Fruit fly (Drosophila melanogaster) whole organism, embryonic: Measurements from ENCODE around the gene Cyp28c1.

Experiments used
- Ada2b ChIP-seq: fragments of 200-800 bp; sonication (Bioruptor generic); IDR thresholded peaks from 2 replicates; pipeline ENCODE4 v1.3.6; 2022; ENCODE audit warnings: missing biosample characterization, missing genetic modification characterization
- Adf1 ChIP-seq: fragments of 200-800 bp; sonication (Bioruptor generic); IDR thresholded peaks from 2 replicates; pipeline ENCODE4 v1.3.6; 2022; ENCODE audit warnings: missing biosample characterization, missing genetic modification characterization
- CG12744 ChIP-seq: fragments of 200-800 bp; sonication (Bioruptor generic); optimal IDR thresholded peaks from 2 replicates; lab custom pipeline; 2016; ENCODE audit warnings: missing biosample characterization, missing genetic modification characterization
- CG13123 ChIP-seq: fragments of 200-800 bp; sonication (Bioruptor generic); optimal IDR thresholded peaks from 2 replicates; lab custom pipeline; 2016; ENCODE audit warnings: missing biosample characterization, missing genetic modification characterization
- CG16779 ChIP-seq: fragments of 200-800 bp; sonication (Bioruptor generic); IDR thresholded peaks from 2 replicates; pipeline ENCODE4 v1.3.6; 2022; ENCODE audit warnings: missing biosample characterization, missing genetic modification characterization
- CG16863 ChIP-seq: fragments of 200-800 bp; sonication (Bioruptor generic); optimal IDR thresholded peaks from 3 replicates; lab custom pipeline; 2016; ENCODE audit warnings: missing biosample characterization, missing genetic modification characterization
- CG17612 ChIP-seq: fragments of 200-800 bp; sonication (Bioruptor generic); IDR thresholded peaks from 2 replicates; pipeline ENCODE4 v1.3.6; 2022; ENCODE audit warnings: missing biosample characterization, missing genetic modification characterization
- CG17802 ChIP-seq: fragments of 200-800 bp; sonication (Bioruptor generic); optimal IDR thresholded peaks from 2 replicates; lab custom pipeline; 2018; ENCODE audit warnings: missing biosample characterization, mild to moderate bottlenecking, missing genetic modification characterization, moderate library complexity
- CG2120 ChIP-seq: fragments of 200-800 bp; sonication (Bioruptor generic); optimal IDR thresholded peaks from 3 replicates; lab custom pipeline; 2016; ENCODE audit warnings: missing biosample characterization, missing genetic modification characterization
- CG2712 ChIP-seq: fragments of 200-800 bp; optimal IDR thresholded peaks from 3 replicates; lab custom pipeline; 2019; ENCODE audit warnings: missing biosample characterization, mild to moderate bottlenecking, missing genetic modification characterization, moderate library complexity
- CG3065 ChIP-seq: fragments of 200-800 bp; sonication (Bioruptor generic); optimal IDR thresholded peaks from 2 replicates; lab custom pipeline; 2016; ENCODE audit warnings: missing biosample characterization, missing genetic modification characterization
- CG3281 ChIP-seq: fragments of 200-800 bp; sonication (Bioruptor generic); optimal IDR thresholded peaks from 3 replicates; lab custom pipeline; 2017; ENCODE audit warnings: missing biosample characterization, mild to moderate bottlenecking, missing genetic modification characterization
- CG33213 ChIP-seq: fragments of 200-800 bp; sonication (Bioruptor generic); optimal IDR thresholded peaks from 3 replicates; lab custom pipeline; 2016; ENCODE audit warnings: missing biosample characterization, missing genetic modification characterization
- CG34422 ChIP-seq: fragments of 200-800 bp; sonication (Bioruptor generic); IDR thresholded peaks from 3 replicates; pipeline ENCODE4 v1.3.6; 2022; ENCODE audit warnings: missing biosample characterization, missing genetic modification characterization
- CG3995 ChIP-seq: fragments of 200-800 bp; sonication (Bioruptor generic); optimal IDR thresholded peaks from 3 replicates; lab custom pipeline; 2016; ENCODE audit warnings: missing biosample characterization, missing genetic modification characterization
- CG43689 ChIP-seq: fragments of 200-800 bp; sonication (Bioruptor generic); IDR thresholded peaks from 2 replicates; pipeline ENCODE4 v1.3.6; 2022; ENCODE audit warnings: missing biosample characterization, missing genetic modification characterization
- CG6654 ChIP-seq: fragments of 200-800 bp; sonication (Bioruptor generic); optimal IDR thresholded peaks from 2 replicates; lab custom pipeline; 2017; ENCODE audit warnings: missing biosample characterization, mild to moderate bottlenecking, missing genetic modification characterization
- CG6813 ChIP-seq: fragments of 200-800 bp; sonication (Bioruptor generic); optimal IDR thresholded peaks from 2 replicates; lab custom pipeline; 2017; ENCODE audit warnings: missing biosample characterization, missing genetic modification characterization, mild to moderate bottlenecking, moderate library complexity, missing genetic modification reagents
- CG7745 ChIP-seq: fragments of 200-800 bp; sonication (Bioruptor generic); optimal IDR thresholded peaks from 2 replicates; lab custom pipeline; 2018; ENCODE audit warnings: missing biosample characterization, mild to moderate bottlenecking, missing genetic modification characterization, moderate library complexity
- CG8290 ChIP-seq, 3 experiments: fragments of 200-800 bp; sonication (Bioruptor generic); optimal IDR thresholded peaks; 2 replicates each; lab custom pipeline; 2016 to 2019; ENCODE audit warnings: missing biosample characterization in 3 of 3, missing genetic modification characterization in 3 of 3, mild to moderate bottlenecking in 2 of 3, moderate library complexity in 1 of 3
- CG8478 ChIP-seq: fragments of >200 bp; optimal IDR thresholded peaks from 2 replicates; lab custom pipeline; 2018
- CkIIα-i1 ChIP-seq: fragments of 200-800 bp; sonication (Bioruptor generic); IDR thresholded peaks from 2 replicates; pipeline ENCODE4 v1.3.6; 2022; ENCODE audit warnings: missing biosample characterization, missing genetic modification characterization
- HLHmδ ChIP-seq: fragments of 200-800 bp; sonication (Bioruptor generic); optimal IDR thresholded peaks from 2 replicates; lab custom pipeline; 2018; ENCODE audit warnings: missing biosample characterization, mild to moderate bottlenecking, missing genetic modification characterization, moderate library complexity
- Hr3 ChIP-seq: fragments of 200-800 bp; sonication (Bioruptor generic); optimal IDR thresholded peaks from 3 replicates; lab custom pipeline; 2016; ENCODE audit warnings: missing biosample characterization, missing genetic modification characterization
- Hsf ChIP-seq: fragments of 200-800 bp; sonication (Bioruptor generic); optimal IDR thresholded peaks from 3 replicates; lab custom pipeline; 2016; ENCODE audit warnings: missing biosample characterization, missing genetic modification characterization
- Lhr ChIP-seq: fragments of 200-800 bp; sonication (Bioruptor generic); optimal IDR thresholded peaks from 3 replicates; lab custom pipeline; 2017; ENCODE audit warnings: mild to moderate bottlenecking, missing biosample characterization, missing genetic modification reagents, missing genetic modification characterization
- NC2α ChIP-seq: fragments of 200-800 bp; sonication (Bioruptor generic); optimal IDR thresholded peaks from 2 replicates; lab custom pipeline; 2016; ENCODE audit warnings: missing biosample characterization, missing genetic modification characterization
- Nf-YC ChIP-seq: fragments of 200-800 bp; optimal IDR thresholded peaks from 3 replicates; lab custom pipeline; 2019; ENCODE audit warnings: missing biosample characterization, mild to moderate bottlenecking, missing genetic modification characterization, moderate library complexity
- Sry-δ ChIP-seq: fragments of 200-800 bp; sonication (Bioruptor generic); optimal IDR thresholded peaks from 2 replicates; lab custom pipeline; 2016; ENCODE audit warnings: missing biosample characterization, missing genetic modification characterization
- al ChIP-seq: fragments of 200-800 bp; sonication (Bioruptor generic); IDR thresholded peaks from 2 replicates; pipeline ENCODE4 v1.3.6; 2022; ENCODE audit warnings: missing biosample characterization, missing genetic modification characterization
- cad ChIP-seq: fragments of >200 bp; optimal IDR thresholded peaks from 2 replicates; lab custom pipeline; 2017; ENCODE audit warnings: missing biosample characterization, missing genetic modification characterization
- cg ChIP-seq: fragments of 200-800 bp; sonication (Bioruptor generic); optimal IDR thresholded peaks from 3 replicates; lab custom pipeline; 2019; ENCODE audit warnings: missing biosample characterization, mild to moderate bottlenecking, missing genetic modification characterization, moderate library complexity
- corto ChIP-seq: fragments of 200-800 bp; sonication (Bioruptor generic); optimal IDR thresholded peaks from 2 replicates; lab custom pipeline; 2016; ENCODE audit warnings: missing biosample characterization, mild to moderate bottlenecking, missing genetic modification characterization, moderate library complexity
- croc ChIP-seq: fragments of 200-800 bp; sonication (Bioruptor generic); conservative IDR thresholded peaks from 3 replicates; pipeline ENCODE4 v1.3.6; 2022; ENCODE audit warnings: missing biosample characterization, missing genetic modification characterization
- dmrt99B ChIP-seq: fragments of 200-800 bp; sonication (Bioruptor generic); optimal IDR thresholded peaks from 2 replicates; lab custom pipeline; 2018; ENCODE audit warnings: missing biosample characterization, mild to moderate bottlenecking, missing genetic modification characterization, moderate library complexity
- gfzf ChIP-seq: fragments of 200-800 bp; sonication (Bioruptor generic); optimal IDR thresholded peaks from 2 replicates; lab custom pipeline; 2016; ENCODE audit warnings: missing biosample characterization, mild to moderate bottlenecking, missing genetic modification characterization, moderate library complexity
- her ChIP-seq: fragments of 200-800 bp; sonication (Bioruptor generic); optimal IDR thresholded peaks from 2 replicates; lab custom pipeline; 2016; ENCODE audit warnings: missing biosample characterization, missing genetic modification characterization
- hth ChIP-seq: fragments of >200 bp; optimal IDR thresholded peaks from 2 replicates; lab custom pipeline; 2017; ENCODE audit warnings: inconsistent platforms
- jing ChIP-seq: fragments of 200-800 bp; sonication (Bioruptor generic); optimal IDR thresholded peaks from 2 replicates; lab custom pipeline; 2018; ENCODE audit warnings: missing biosample characterization, mild to moderate bottlenecking, missing genetic modification characterization
- ken ChIP-seq: fragments of 200-800 bp; sonication (Bioruptor generic); IDR thresholded peaks from 3 replicates; pipeline ENCODE4 v1.3.6; 2022; ENCODE audit warnings: missing biosample characterization, missing genetic modification characterization
- kni ChIP-seq: fragments of 200-800 bp; sonication (Bioruptor generic); optimal IDR thresholded peaks from 3 replicates; lab custom pipeline; 2017; ENCODE audit warnings: mild to moderate bottlenecking, missing biosample characterization, missing genetic modification reagents, missing genetic modification characterization
- knrl ChIP-seq: fragments of 200-800 bp; sonication (Bioruptor generic); IDR thresholded peaks from 3 replicates; pipeline ENCODE4 v1.3.6; 2022; ENCODE audit warnings: missing biosample characterization, missing genetic modification characterization; ENCODE audit not compliant: partially characterized antibody
- lmd ChIP-seq: fragments of 200-800 bp; sonication (Bioruptor generic); IDR thresholded peaks from 2 replicates; pipeline ENCODE4 v1.3.6; 2022; ENCODE audit warnings: missing biosample characterization, missing genetic modification characterization
- nmo ChIP-seq: fragments of 200-800 bp; sonication (Bioruptor generic); optimal IDR thresholded peaks from 2 replicates; lab custom pipeline; 2018; ENCODE audit warnings: missing biosample characterization, mild to moderate bottlenecking, missing genetic modification characterization, moderate library complexity
- p53 ChIP-seq: fragments of 200-800 bp; sonication (Bioruptor generic); optimal IDR thresholded peaks from 2 replicates; lab custom pipeline; 2016; ENCODE audit warnings: missing biosample characterization, missing genetic modification characterization
- tap ChIP-seq: fragments of 200-800 bp; optimal IDR thresholded peaks from 3 replicates; lab custom pipeline; 2019; ENCODE audit warnings: missing biosample characterization, mild to moderate bottlenecking, missing genetic modification characterization, moderate library complexity
- twi ChIP-seq: fragments of 200-800 bp; optimal IDR thresholded peaks from 2 replicates; lab custom pipeline; 2019; ENCODE audit warnings: missing biosample characterization, mild to moderate bottlenecking, missing genetic modification characterization, moderate library complexity
- vnd ChIP-seq: fragments of 200-800 bp; sonication (Bioruptor generic); IDR thresholded peaks from 3 replicates; pipeline ENCODE4 v1.3.6; 2022; ENCODE audit warnings: missing biosample characterization, missing genetic modification characterization; ENCODE audit not compliant: partially characterized antibody
- wek ChIP-seq: fragments of 200-800 bp; sonication (Bioruptor generic); optimal IDR thresholded peaks from 3 replicates; lab custom pipeline; 2018; ENCODE audit warnings: missing biosample characterization, mild to moderate bottlenecking, missing genetic modification characterization, moderate library complexity
- yki ChIP-seq: fragments of >200 bp; optimal IDR thresholded peaks from 3 replicates; lab custom pipeline; 2018
- zen ChIP-seq: fragments of 200-800 bp; sonication (Bioruptor generic); optimal IDR thresholded peaks from 3 replicates; lab custom pipeline; 2018; ENCODE audit warnings: missing biosample characterization, mild to moderate bottlenecking, missing genetic modification characterization, moderate library complexity

Gene Cyp28c1

DNA sequence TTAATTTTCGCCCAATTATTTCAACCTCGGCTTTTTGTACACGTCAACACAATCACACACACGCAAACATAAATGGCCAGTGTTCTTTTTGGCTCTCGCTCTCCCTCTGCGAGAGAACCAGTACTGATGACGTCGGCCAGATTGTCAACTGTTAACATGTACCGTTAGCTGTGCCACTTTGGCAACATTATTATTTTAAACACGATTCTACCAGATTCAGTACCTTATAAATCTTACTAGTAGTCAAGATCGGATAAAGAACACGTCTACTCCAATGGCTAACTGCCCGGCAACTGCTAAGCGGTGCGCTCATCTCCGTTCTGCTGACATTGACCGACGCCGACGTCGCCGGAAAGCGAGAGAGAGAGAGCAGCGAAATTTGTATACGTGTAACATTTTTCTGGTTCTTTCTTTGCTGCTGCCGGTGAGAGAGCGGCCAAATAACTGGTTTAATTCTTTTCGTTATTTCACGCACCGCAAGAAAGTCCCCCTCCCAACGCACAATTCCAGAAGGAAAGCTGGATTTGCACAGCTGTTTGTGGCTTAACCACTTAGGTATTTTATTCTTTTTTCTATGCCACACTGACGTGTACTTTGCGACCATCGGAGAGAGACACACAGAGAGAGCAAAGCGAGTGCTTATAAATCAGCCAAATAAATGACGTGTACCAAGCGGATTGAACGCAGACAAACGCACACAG, 34.2 kb upstream of the Cyp28c1 start (continued):
- no peak for TF ChIP-seq knrl (GFP tag; lab: Robert Waterston, UW)
- no peak for TF ChIP-seq CG8290 (GFP tag; optimal IDR thresholded peaks at IDR 0.05; lab: Kevin White, UChicago)
- no peak for TF ChIP-seq CG8290 (tag; optimal IDR thresholded peaks at IDR 0.05; lab: Kevin White, UChicago)
- TF ChIP-seq CG2120, result no peak
- no peak for TF ChIP-seq CG6813 (GFP tag; lab: Kevin White, UChicago)
- TF ChIP-seq CG16863, result no peak
- TF ChIP-seq CG6654, result no peak
- no peak for TF ChIP-seq wek (GFP tag; lab: Kevin White, UChicago)
- no peak for TF ChIP-seq tap (tag; lab: Kevin White, UChicago)
- TF ChIP-seq CG34422 (GFP tag; lab: Robert Waterston, UW), result no peak; the same call in 2 of the 3 replicates
- peak; percentile 9 for TF ChIP-seq cg (GFP tag; lab: Kevin White, UChicago)
- peak; percentile 90 for TF ChIP-seq Nf-YC (tag; lab: Kevin White, UChicago)
- no peak for TF ChIP-seq HLHmδ (GFP tag; lab: Kevin White, UChicago)
- peak; percentile 23 for TF ChIP-seq corto (GFP tag; lab: Kevin White, UChicago)
- no peak for TF ChIP-seq CG3065
- no peak for TF ChIP-seq CG3281 (GFP tag; lab: Kevin White, UChicago)
- TF ChIP-seq CG3995 (GFP tag; lab: Kevin White, UChicago), result no peak
- TF ChIP-seq kni (GFP tag; lab: Kevin White, UChicago), result no peak
- TF ChIP-seq Hsf (GFP tag; lab: Kevin White, UChicago), result no peak
- TF ChIP-seq CG17802 (tag; lab: Kevin White, UChicago), result no peak
- no peak for TF ChIP-seq NC2α (GFP tag; lab: Kevin White, UChicago)
- TF ChIP-seq Lhr (GFP tag; lab: Kevin White, UChicago), result no peak
- TF ChIP-seq Ada2b (GFP tag; lab: Robert Waterston, UW), result no peak
- no peak for TF ChIP-seq jing
- no peak for TF ChIP-seq vnd (GFP tag; lab: Robert Waterston, UW)
- no peak for TF ChIP-seq Hr3 (GFP tag; lab: Kevin White, UChicago)
- no peak for TF ChIP-seq CkIIα-i1 (GFP tag; lab: Robert Waterston, UW)
- no peak for TF ChIP-seq dmrt99B (tag; lab: Kevin White, UChicago)
- no peak for TF ChIP-seq twi (tag; lab: Kevin White, UChicago)
- TF ChIP-seq CG13123 (GFP tag; lab: Kevin White, UChicago), result no peak
- TF ChIP-seq CG12744 (GFP tag; lab: Kevin White, UChicago), result no peak
- TF ChIP-seq CG8478 (lab: Kevin White, UChicago), result no peak
- no peak for TF ChIP-seq nmo (GFP tag; lab: Kevin White, UChicago)
- no peak for TF ChIP-seq lmd (GFP tag; lab: Robert Waterston, UW)
- TF ChIP-seq cad (GFP tag; lab: Kevin White, UChicago), result no peak
- no peak for TF ChIP-seq CG16779 (GFP tag; lab: Robert Waterston, UW)
- TF ChIP-seq CG7745 (tag; lab: Kevin White, UChicago), result no peak
- TF ChIP-seq p53 (GFP tag; lab: Kevin White, UChicago), result no peak
- no peak for TF ChIP-seq croc (GFP tag; lab: Robert Waterston, UW)
- TF ChIP-seq her, result no peak
- peak; percentile 79 for TF ChIP-seq Adf1 (GFP tag; lab: Robert Waterston, UW)
- TF ChIP-seq ken (GFP tag; lab: Robert Waterston, UW), result no peak
- TF ChIP-seq gfzf (GFP tag; lab: Kevin White, UChicago), result peak; percentile 17
- TF ChIP-seq al (GFP tag; lab: Robert Waterston, UW), result no peak
- TF ChIP-seq CG2712, result no peak
- TF ChIP-seq CG43689 (GFP tag; lab: Robert Waterston, UW), result no peak
- TF ChIP-seq zen (tag; lab: Kevin White, UChicago), result no peak
- TF ChIP-seq yki (lab: Kevin White, UChicago), result no peak
- peak; percentile 1 for TF ChIP-seq Sry-δ (GFP tag; lab: Kevin White, UChicago)
- no peak for TF ChIP-seq hth (lab: Kevin White, UChicago)
- no peak for TF ChIP-seq CG17612 (GFP tag; lab: Robert Waterston, UW)
- no peak for TF ChIP-seq CG33213 (GFP tag; lab: Kevin White, UChicago)
